Fruit fly (Drosophila melanogaster) whole organism: ENCODE measurements around the gene Rh4.

Experiments used
- CG8478 ChIP-seq: fragments of >200 bp; optimal IDR thresholded peaks from 2 replicates; lab custom pipeline; 2018; ENCODE audit warnings: inconsistent platforms
- EcR ChIP-seq, 2 experiments: fragments of >200 bp; optimal IDR thresholded peaks; 2 replicates each; lab custom pipeline; 2017; ENCODE audit warnings: missing biosample characterization in 2 of 2, missing genetic modification characterization in 2 of 2, missing genetic modification reagents in 2 of 2
- pan ChIP-seq: fragments of >200 bp; optimal IDR thresholded peaks from 2 replicates; lab custom pipeline; 2017
- psq ChIP-seq: fragments of >200 bp; optimal IDR thresholded peaks from 2 replicates; lab custom pipeline; 2017
- usp ChIP-seq: fragments of >200 bp; optimal IDR thresholded peaks from 2 replicates; lab custom pipeline; 2017; ENCODE audit warnings: missing biosample characterization, missing genetic modification characterization, mixed read lengths

- TF ChIP-seq usp (GFP tag; lab: Kevin White, UChicago) (no peak), CG8478 (no peak), EcR (GFP tag; optimal IDR thresholded peaks at IDR 0.05; lab: Kevin White, UChicago) (no peak), psq (no peak), pan (lab: Kevin White, UChicago) (no peak)
Observed at dm6 chr3L:16825195-16825594, 37.1 kb downstream of the Rh4 start.
